Worm (Caenorhabditis elegans) whole organism, L3 larva: Measurements from ENCODE around the gene Y62F5A.12.
A peak's percentile ranks its signal among the peaks of the same experiment; 100 is the strongest.

Source experiments
- R02D3.7 ChIP-seq: fragments of 150-350 bp; optimal IDR thresholded peaks from 2 replicates; lab custom pipeline; 2014; ENCODE audit warnings: missing biosample characterization, missing genetic modification characterization
- ZK546.5 ChIP-seq: sonication (generic microtip); optimal IDR thresholded peaks from 2 replicates; lab custom pipeline; 2017; ENCODE audit warnings: missing biosample characterization, missing genetic modification characterization
- ceh-16 ChIP-seq: sonication (generic microtip); optimal IDR thresholded peaks from 2 replicates; lab custom pipeline; 2017; ENCODE audit warnings: missing biosample characterization, missing genetic modification characterization
- ceh-28 ChIP-seq: fragments of 150-350 bp; optimal IDR thresholded peaks from 2 replicates; lab custom pipeline; 2014; ENCODE audit warnings: missing biosample characterization, missing genetic modification reagents, missing genetic modification characterization
- ceh-82 ChIP-seq: fragments of 150-350 bp; optimal IDR thresholded peaks from 2 replicates; lab custom pipeline; 2014; ENCODE audit warnings: missing biosample characterization, missing genetic modification characterization
- ceh-9 ChIP-seq: sonication (generic microtip); optimal IDR thresholded peaks from 2 replicates; lab custom pipeline; 2018; ENCODE audit warnings: missing biosample characterization, missing genetic modification characterization
- daf-12 ChIP-seq: fragments of 150-350 bp; optimal IDR thresholded peaks from 2 replicates; lab custom pipeline; 2014; ENCODE audit warnings: missing biosample characterization, missing genetic modification reagents, missing genetic modification characterization
- egl-5 ChIP-seq: fragments of 150-350 bp; optimal IDR thresholded peaks from 2 replicates; lab custom pipeline; 2017; ENCODE audit warnings: missing biosample characterization, missing genetic modification reagents, missing genetic modification characterization, inconsistent platforms
- elt-1 ChIP-seq: fragments of 150-350 bp; optimal IDR thresholded peaks from 2 replicates; lab custom pipeline; 2014; ENCODE audit warnings: missing biosample characterization, missing genetic modification characterization
- elt-2 ChIP-seq: sonication (generic microtip); optimal IDR thresholded peaks from 2 replicates; lab custom pipeline; 2016; ENCODE audit warnings: missing genetic modification reagents, mild to moderate bottlenecking, missing genetic modification characterization, missing compliant biosample characterization
- eor-1 ChIP-seq, 2 experiments: fragments of 150-350 bp; optimal IDR thresholded peaks; 2 replicates each; lab custom pipeline; 2014 to 2018; ENCODE audit warnings: missing biosample characterization in 2 of 2, missing genetic modification characterization in 2 of 2
- fkh-10 ChIP-seq: sonication (generic microtip); optimal IDR thresholded peaks from 2 replicates; lab custom pipeline; 2017; ENCODE audit warnings: missing biosample characterization, missing genetic modification reagents, missing genetic modification characterization
- hmg-11 ChIP-seq: sonication (generic microtip); optimal IDR thresholded peaks from 2 replicates; lab custom pipeline; 2016; ENCODE audit warnings: missing genetic modification characterization, missing compliant biosample characterization
- jun-1 ChIP-seq: fragments of 150-350 bp; optimal IDR thresholded peaks from 2 replicates; lab custom pipeline; 2014; ENCODE audit warnings: missing biosample characterization, missing genetic modification reagents, missing genetic modification characterization
- lin-15B ChIP-seq: fragments of 150-350 bp; optimal IDR thresholded peaks from 2 replicates; lab custom pipeline; 2014; ENCODE audit warnings: missing biosample characterization, missing genetic modification characterization
- lin-39 ChIP-seq: fragments of 150-350 bp; optimal IDR thresholded peaks from 2 replicates; lab custom pipeline; 2018; ENCODE audit warnings: missing biosample characterization, missing genetic modification reagents, missing genetic modification characterization
- lsy-12 ChIP-seq: sonication (generic microtip); optimal IDR thresholded peaks from 2 replicates; lab custom pipeline; 2016; ENCODE audit warnings: mild to moderate bottlenecking, missing genetic modification characterization, missing compliant biosample characterization
- mml-1 ChIP-seq: fragments of 150-350 bp; sonication (generic microtip); optimal IDR thresholded peaks from 3 replicates; lab custom pipeline; 2014; ENCODE audit warnings: missing biosample characterization, missing genetic modification characterization
- nfya-1 ChIP-seq: sonication (generic microtip); optimal IDR thresholded peaks from 2 replicates; lab custom pipeline; 2017; ENCODE audit warnings: missing genetic modification characterization, mild to moderate bottlenecking, missing compliant biosample characterization, antibody characterized with exemption, moderate library complexity; ENCODE audit not compliant: insufficient read depth
- nhr-11 ChIP-seq: fragments of 150-350 bp; optimal IDR thresholded peaks from 2 replicates; lab custom pipeline; 2014; ENCODE audit warnings: missing biosample characterization, missing genetic modification characterization
- nhr-12 ChIP-seq: fragments of 150-350 bp; optimal IDR thresholded peaks from 2 replicates; lab custom pipeline; 2014; ENCODE audit warnings: missing biosample characterization, missing genetic modification characterization
- nhr-23 ChIP-seq: fragments of 150-350 bp; optimal IDR thresholded peaks from 2 replicates; lab custom pipeline; 2014; ENCODE audit warnings: missing biosample characterization, missing genetic modification reagents, missing genetic modification characterization
- nhr-237 ChIP-seq: fragments of 150-350 bp; optimal IDR thresholded peaks from 2 replicates; lab custom pipeline; 2014; ENCODE audit warnings: missing biosample characterization, missing genetic modification characterization
- nhr-25 ChIP-seq: sonication (generic microtip); optimal IDR thresholded peaks from 2 replicates; lab custom pipeline; 2017; ENCODE audit warnings: missing biosample characterization, missing genetic modification characterization
- nhr-28 ChIP-seq: fragments of 150-350 bp; optimal IDR thresholded peaks from 2 replicates; lab custom pipeline; 2014; ENCODE audit warnings: missing biosample characterization, missing genetic modification characterization
- nhr-43 ChIP-seq: sonication (generic microtip); optimal IDR thresholded peaks from 2 replicates; lab custom pipeline; 2016; ENCODE audit warnings: mild to moderate bottlenecking, missing genetic modification characterization, missing compliant biosample characterization; ENCODE audit not compliant: poor library complexity, severe bottlenecking
- nhr-76 ChIP-seq: fragments of 150-350 bp; sonication (generic microtip); optimal IDR thresholded peaks from 5 replicates; lab custom pipeline; 2014; ENCODE audit warnings: missing biosample characterization, missing genetic modification characterization
- nhr-77 ChIP-seq: fragments of 150-350 bp; optimal IDR thresholded peaks from 2 replicates; lab custom pipeline; 2014; ENCODE audit warnings: missing biosample characterization, missing genetic modification characterization
- pha-4 ChIP-seq: fragments of 150-350 bp; optimal IDR thresholded peaks from 2 replicates; lab custom pipeline; 2014; ENCODE audit warnings: missing biosample characterization, missing genetic modification reagents, missing genetic modification characterization
- sea-2 ChIP-seq: fragments of 150-350 bp; sonication (generic microtip); optimal IDR thresholded peaks from 4 replicates; lab custom pipeline; 2014; ENCODE audit warnings: missing biosample characterization, missing genetic modification reagents, missing genetic modification characterization
- snpc-4 ChIP-seq: fragments of 150-350 bp; optimal IDR thresholded peaks from 2 replicates; lab custom pipeline; 2014; ENCODE audit warnings: missing biosample characterization, missing genetic modification characterization
- tbx-2 ChIP-seq: sonication (generic microtip); optimal IDR thresholded peaks from 2 replicates; lab custom pipeline; 2016; ENCODE audit warnings: mild to moderate bottlenecking, missing genetic modification characterization, missing compliant biosample characterization
- unc-39 ChIP-seq: sonication (generic microtip); optimal IDR thresholded peaks from 4 replicates; lab custom pipeline; 2017; ENCODE audit warnings: missing biosample characterization, missing genetic modification characterization
- unc-62 ChIP-seq: fragments of 150-350 bp; sonication (generic microtip); optimal IDR thresholded peaks from 4 replicates; lab custom pipeline; 2014; ENCODE audit warnings: missing biosample characterization, missing genetic modification reagents, missing genetic modification characterization
- ztf-11 ChIP-seq: fragments of 150-350 bp; optimal IDR thresholded peaks from 2 replicates; lab custom pipeline; 2014; ENCODE audit warnings: missing biosample characterization, missing genetic modification characterization
- ztf-4 ChIP-seq: fragments of 150-350 bp; optimal IDR thresholded peaks from 2 replicates; lab custom pipeline; 2014; ENCODE audit warnings: missing biosample characterization, missing genetic modification characterization

The Y62F5A.12 gene

DNA sequence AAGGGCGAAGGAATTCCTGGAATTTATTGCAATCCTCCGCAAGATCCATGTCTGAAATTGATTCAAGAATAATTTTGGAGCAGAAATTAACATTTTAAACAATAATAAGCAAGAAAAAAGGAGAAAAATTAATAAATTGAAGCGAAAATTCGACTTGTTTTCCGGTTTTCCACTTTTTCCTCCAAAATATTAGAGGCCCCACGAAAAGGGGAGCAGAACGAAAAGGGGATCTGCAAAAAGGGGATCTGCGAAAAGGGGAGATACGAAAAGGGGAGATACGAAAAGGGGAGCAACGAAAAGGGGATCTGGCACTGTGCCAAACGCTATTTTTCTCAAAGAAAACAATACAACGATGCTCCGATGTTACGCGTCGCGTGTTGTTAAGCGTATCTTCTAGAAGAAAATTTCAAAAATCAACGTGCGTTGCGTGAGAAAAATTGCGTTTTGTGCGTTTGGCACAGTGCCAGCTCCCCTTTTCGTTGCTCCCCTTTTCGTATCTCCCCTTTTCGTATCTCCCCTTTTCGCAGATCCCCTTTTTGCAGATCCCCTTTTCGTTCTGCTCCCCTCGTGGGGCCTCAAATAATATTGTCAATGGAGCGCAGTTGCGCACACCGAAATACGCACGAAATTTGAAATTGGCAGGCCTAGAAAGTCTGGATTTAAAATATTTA lies at the start of gene Y62F5A.12:
Y62F5A.12 (minus strand) TSS at position 51 of the 671 bp plus-strand sequence.
- TF ChIP-seq ztf-4 (tag; lab: Kevin White, UChicago), result peak; percentile 18
- peak; percentile 46 for TF ChIP-seq nhr-25
- peak; percentile 72 for TF ChIP-seq ceh-28
- peak; percentile 67 for TF ChIP-seq pha-4 (tag; lab: Kevin White, UChicago)
- TF ChIP-seq lin-39, result peak; percentile 36
- TF ChIP-seq nhr-23 (tag; lab: Kevin White, UChicago), result peak; percentile 64
- TF ChIP-seq tbx-2 (tag; lab: Kevin White, UChicago), result peak; percentile 47
- TF ChIP-seq elt-2, result peak; percentile 40
- peak; percentile 18 for TF ChIP-seq hmg-11 (tag; lab: Kevin White, UChicago)
- TF ChIP-seq nhr-11 (tag; lab: Kevin White, UChicago), result peak; percentile 2
- TF ChIP-seq R02D3.7 (tag; lab: Kevin White, UChicago), result peak; percentile 57
- TF ChIP-seq nhr-43 (tag; lab: Kevin White, UChicago), result peak; percentile 67
- peak; percentile 81 for TF ChIP-seq lin-15B (tag; lab: Kevin White, UChicago)
- TF ChIP-seq nfya-1, result peak; percentile 54
- peak; percentile 67 for TF ChIP-seq ceh-82 (tag; lab: Kevin White, UChicago)
- peak; percentile 77 for TF ChIP-seq jun-1 (tag; lab: Kevin White, UChicago)
- TF ChIP-seq lsy-12, result peak; percentile 81
- TF ChIP-seq snpc-4 (tag; lab: Kevin White, UChicago), result peak; percentile 76
- peak; percentile 18 for TF ChIP-seq fkh-10

- TF ChIP-seq ztf-11 (tag; lab: Kevin White, UChicago) (no peak), nhr-237 (tag; lab: Kevin White, UChicago) (no peak), lsy-12 (no peak), nhr-12 (tag; lab: Kevin White, UChicago) (no peak), nfya-1 (no peak), R02D3.7 (tag; lab: Kevin White, UChicago) (no peak), ceh-9 (tag; lab: Kevin White, UChicago) (no peak), nhr-23 (tag; lab: Kevin White, UChicago) (no peak)
Measured at ce11 chrII:11582698-11583097, 48.4 kb upstream of the Y62F5A.12 start, which contains the start of gene ints-7. Gene ints-7, plus strand, starts transcription at chrII:11582849.

ce11 chrII:11578327-11578726 lies 44.0 kb upstream of the Y62F5A.12 start, which contains the start of gene smc-6:
Gene smc-6, plus strand, starts transcription at chrII:11578716.
- peak; percentile 60 for TF ChIP-seq pha-4 (tag; lab: Kevin White, UChicago)
- TF ChIP-seq nhr-28 (tag; lab: Kevin White, UChicago), result no peak
- TF ChIP-seq snpc-4 (tag; lab: Kevin White, UChicago), result peak; percentile 28
- peak; percentile 61 for TF ChIP-seq lin-15B (tag; lab: Kevin White, UChicago)

- no peak for TF ChIP-seq mml-1 (tag; lab: Kevin White, UChicago)
- no peak for TF ChIP-seq R02D3.7 (tag; lab: Kevin White, UChicago)
- TF ChIP-seq ceh-16 (tag; lab: Kevin White, UChicago), result no peak
- TF ChIP-seq elt-2, result no peak
- no peak for TF ChIP-seq elt-1 (tag; lab: Kevin White, UChicago)
- TF ChIP-seq unc-39 (tag; lab: Kevin White, UChicago), result no peak
- TF ChIP-seq hmg-11 (tag; lab: Kevin White, UChicago), result no peak
- TF ChIP-seq nhr-28 (tag; lab: Kevin White, UChicago), result no peak
- no peak for TF ChIP-seq eor-1 (tag; optimal IDR thresholded peaks at IDR 0.05; lab: Kevin White, UChicago)
- no peak for TF ChIP-seq nhr-23 (tag; lab: Kevin White, UChicago)
- no peak for TF ChIP-seq ztf-4 (tag; lab: Kevin White, UChicago)
- TF ChIP-seq pha-4 (tag; lab: Kevin White, UChicago), result no peak
- no peak for TF ChIP-seq unc-62 (GFP tag; lab: Kevin White, UChicago)
- no peak for TF ChIP-seq nhr-25
- TF ChIP-seq ceh-9 (tag; lab: Kevin White, UChicago), result no peak
- no peak for TF ChIP-seq egl-5 (tag; lab: Kevin White, UChicago)
Measured at ce11 chrII:11577861-11578260, 43.6 kb upstream of the Y62F5A.12 start.

DNA sequence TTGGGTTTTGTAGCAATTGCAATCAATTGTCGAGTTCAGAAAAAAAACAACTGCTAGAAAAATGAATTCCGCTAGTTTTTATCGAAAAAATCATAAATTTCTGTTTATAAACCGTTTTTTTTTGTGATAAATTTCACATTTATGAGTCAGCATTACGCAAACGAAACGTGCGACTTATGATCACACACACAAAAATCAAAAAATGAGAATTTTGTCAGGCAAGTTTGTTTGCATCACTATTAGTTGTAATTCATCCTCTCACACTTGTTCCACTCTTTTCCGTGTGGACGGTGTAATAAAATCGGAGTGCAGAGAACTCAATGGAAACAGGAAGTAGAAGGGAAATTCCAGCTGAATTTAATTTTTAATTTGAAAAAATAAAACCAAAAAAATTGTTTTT lies 43.1 kb upstream of the Y62F5A.12 start, which contains the start of gene pcs-1:
pcs-1 (minus strand) TSS at position 344 of the 400 bp plus-strand sequence.
- no peak for TF ChIP-seq tbx-2 (tag; lab: Kevin White, UChicago)
- TF ChIP-seq sea-2 (GFP tag; lab: Kevin White, UChicago), result no peak
- TF ChIP-seq mml-1 (tag; lab: Kevin White, UChicago), result no peak
- TF ChIP-seq pha-4 (tag; lab: Kevin White, UChicago), result peak; percentile 10
- no peak for TF ChIP-seq snpc-4 (tag; lab: Kevin White, UChicago)
- peak; percentile 53 for TF ChIP-seq elt-2
- no peak for TF ChIP-seq unc-62 (GFP tag; lab: Kevin White, UChicago)
- TF ChIP-seq fkh-10, result no peak
- no peak for TF ChIP-seq R02D3.7 (tag; lab: Kevin White, UChicago)
- TF ChIP-seq nhr-237 (tag; lab: Kevin White, UChicago), result no peak
- TF ChIP-seq nhr-77, result no peak
- no peak for TF ChIP-seq ztf-11 (tag; lab: Kevin White, UChicago)
- TF ChIP-seq elt-1 (tag; lab: Kevin White, UChicago), result no peak
- no peak for TF ChIP-seq nfya-1
- no peak for TF ChIP-seq ZK546.5 (tag; lab: Kevin White, UChicago)
- no peak for TF ChIP-seq daf-12 (tag; lab: Kevin White, UChicago)
- TF ChIP-seq nhr-76, result no peak
- TF ChIP-seq, all 47 proteins: peak for 2
